Worm (Caenorhabditis elegans): ENCODE measurements around the gene mrp-7.
A peak's percentile ranks its signal among the peaks of the same experiment; 100 is the strongest.

Gene mrp-7

DNA sequence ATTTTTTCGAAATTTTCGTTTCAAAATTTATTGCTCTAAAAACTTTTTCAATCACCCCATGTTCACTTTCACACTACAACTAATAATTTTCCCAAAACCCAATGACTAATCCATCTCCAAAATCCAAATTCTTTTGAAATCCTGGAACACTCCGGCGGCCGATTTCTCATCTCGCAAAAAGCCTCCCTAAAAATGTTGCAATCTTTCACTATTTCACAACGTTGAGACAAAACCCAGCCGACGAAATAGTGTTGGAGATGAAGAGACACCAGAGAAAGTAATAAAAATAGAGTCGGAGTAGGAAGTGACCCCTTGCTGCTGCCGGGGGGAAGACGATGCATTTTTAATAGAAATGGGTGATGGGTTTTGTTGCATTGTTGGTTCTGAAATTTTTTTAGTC lies 49.9 kb downstream of the mrp-7 start:
- TF ChIP-seq unc-86 (tag; optimal IDR thresholded peaks at IDR 0.05) (peak; percentile 19), rnt-1 (tag; optimal IDR thresholded peaks at IDR 0.05) (peak; percentile 40), nhr-85 (tag) (peak; percentile 31), ceh-82 (tag; optimal IDR thresholded peaks at IDR 0.05) (peak in 2 of 3 experiments; percentile 3 to 4), efl-3 (GFP tag; optimal IDR thresholded peaks at IDR 0.05) (no peak)

DNA sequence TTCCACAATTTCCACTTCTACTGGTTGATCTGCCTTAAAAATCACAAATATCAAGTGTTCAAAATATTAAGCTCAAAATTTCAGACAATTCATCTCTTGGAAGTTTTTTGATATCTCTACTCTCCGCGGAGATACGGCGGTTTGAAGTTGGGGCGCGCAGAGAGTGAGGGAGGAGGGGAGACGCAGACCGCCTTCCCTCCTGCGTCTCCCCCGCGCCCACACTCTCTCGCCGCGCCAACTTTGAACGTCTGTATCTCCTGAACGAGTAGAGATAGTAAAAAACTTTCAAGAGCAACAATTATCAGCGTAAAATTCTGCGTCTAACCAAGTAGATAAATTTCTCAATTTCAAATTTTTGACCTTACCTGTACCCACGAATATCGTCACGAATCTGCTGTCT lies 53.3 kb downstream of the mrp-7 start:
- no peak for TF ChIP-seq ceh-82 (tag; optimal IDR thresholded peaks at IDR 0.05)
- TF ChIP-seq ets-5 (GFP tag; IDR thresholded peaks at IDR 0.05), result no peak
- TF ChIP-seq snpc-4 (tag; optimal IDR thresholded peaks at IDR 0.05), result no peak
- no peak for TF ChIP-seq unc-86 (tag; optimal IDR thresholded peaks at IDR 0.05)
- no peak for TF ChIP-seq nhr-11 (tag; optimal IDR thresholded peaks at IDR 0.05)
- no peak for TF ChIP-seq skn-1 (tag; optimal IDR thresholded peaks at IDR 0.05)
- TF ChIP-seq hlh-17 (GFP tag; optimal IDR thresholded peaks at IDR 0.05; ENCODE audit: borderline replicate concordance), result no peak
- TF ChIP-seq lsy-2 (tag; optimal IDR thresholded peaks at IDR 0.05), result no peak
- no peak for TF ChIP-seq irx-1 (tag; optimal IDR thresholded peaks at IDR 0.05)

ce11 chrV:19728731-19729130 lies 54.1 kb downstream of the mrp-7 start, which contains the start of gene Y116F11A.3:
Y116F11A.3 (plus strand) TSS chrV:19729031.
- TF ChIP-seq elt-2 (tag; optimal IDR thresholded peaks at IDR 0.05), result no peak
- no peak for TF ChIP-seq zip-4 (GFP tag; optimal IDR thresholded peaks at IDR 0.05)
- TF ChIP-seq ceh-88 (GFP tag; IDR thresholded peaks at IDR 0.05), result no peak
- TF ChIP-seq skn-1 (tag; optimal IDR thresholded peaks at IDR 0.05), result no peak
- TF ChIP-seq lsy-2 (tag; optimal IDR thresholded peaks at IDR 0.05), result no peak
- TF ChIP-seq unc-62 (GFP tag; optimal IDR thresholded peaks at IDR 0.05), result no peak
- TF ChIP-seq xbp-1 (tag; optimal IDR thresholded peaks at IDR 0.05), result no peak
- no peak for TF ChIP-seq unc-30 (tag; optimal IDR thresholded peaks at IDR 0.05)
- TF ChIP-seq elt-3 (tag; optimal IDR thresholded peaks at IDR 0.05), result no peak
- no peak for TF ChIP-seq lin-14 (GFP tag; optimal IDR thresholded peaks at IDR 0.05)
- TF ChIP-seq zag-1 (tag; optimal IDR thresholded peaks at IDR 0.05), result no peak
- TF ChIP-seq ztf-11 (tag; optimal IDR thresholded peaks at IDR 0.05), result no peak
- TF ChIP-seq lin-39 (tag; optimal IDR thresholded peaks at IDR 0.05), result no peak
- TF ChIP-seq nhr-47 (tag; optimal IDR thresholded peaks at IDR 0.05), result no peak
- TF ChIP-seq lin-35 (GFP tag; optimal IDR thresholded peaks at IDR 0.05), result no peak
- TF ChIP-seq grh-1 (GFP tag; IDR thresholded peaks at IDR 0.05), result no peak
- TF ChIP-seq unc-98 (GFP tag; IDR thresholded peaks at IDR 0.05), result no peak
- no peak for TF ChIP-seq nhr-85 (tag)
- no peak for TF ChIP-seq alr-1 (tag; optimal IDR thresholded peaks at IDR 0.05; ENCODE audit: borderline replicate concordance)

ce11 chrV:19730280-19730679 lies 55.6 kb downstream of the mrp-7 start, which contains the start of gene Y116F11A.1:
Y116F11A.1 (plus strand) TSS chrV:19730580.
- TF ChIP-seq hlh-4 (tag; optimal IDR thresholded peaks at IDR 0.05) (no peak), lsy-2 (tag; optimal IDR thresholded peaks at IDR 0.05) (no peak), nhr-19 (GFP tag; conservative IDR thresholded peaks at IDR 0.05) (no peak), pax-3 (tag; optimal IDR thresholded peaks at IDR 0.05) (no peak), unc-130 (tag; optimal IDR thresholded peaks at IDR 0.05) (no peak), nhr-90 (tag; optimal IDR thresholded peaks at IDR 0.05; ENCODE audit: poor library complexity) (no peak), tbx-2 (tag; optimal IDR thresholded peaks at IDR 0.05) (no peak), aha-1 (tag; optimal IDR thresholded peaks at IDR 0.05) (no peak), aly-2 (tag; optimal IDR thresholded peaks at IDR 0.05) (no peak), pag-3 (tag; optimal IDR thresholded peaks at IDR 0.05; ENCODE audit: borderline replicate concordance, insufficient read depth) (no peak), xbp-1 (tag; optimal IDR thresholded peaks at IDR 0.05) (no peak)
